Worm (Caenorhabditis elegans): ENCODE results near the gene Y50D4B.2.
A peak's percentile ranks its signal among the peaks of the same experiment; 100 is the strongest.

ce11 chrV:1131880-1132623 is 31.7 kb downstream of the Y50D4B.2 start, which contains the start of gene W07B8.4:
- 0 out of 2 replicates have a peak, but pooled peaks have one; percentile 52 for TF ChIP-seq pha-4 (GFP tag; IDR thresholded peaks at IDR 0.05)
- TF ChIP-seq pha-4 (tag; optimal IDR thresholded peaks at IDR 0.05), result no peak
- no peak for TF ChIP-seq dve-1 (tag; optimal IDR thresholded peaks at IDR 0.05; ENCODE audit: insufficient read depth)
- TF ChIP-seq tag-97 (GFP tag; IDR thresholded peaks at IDR 0.05), result no peak
- TF ChIP-seq arid-1 (GFP tag; conservative IDR thresholded peaks at IDR 0.05), result no peak
- no peak for TF ChIP-seq skn-1 (tag; optimal IDR thresholded peaks at IDR 0.05)
- no peak for TF ChIP-seq zag-1 (tag; optimal IDR thresholded peaks at IDR 0.05)
- no peak; the same call in 1 of the 2 replicates for TF ChIP-seq snpc-1.2 (GFP tag; IDR thresholded peaks at IDR 0.05)
- no peak for TF ChIP-seq nhr-28 (tag; optimal IDR thresholded peaks at IDR 0.05)
- TF ChIP-seq unc-62 (GFP tag; optimal IDR thresholded peaks at IDR 0.05 in 1 of 2), result peak in 1 of 2 experiments; percentile 39
- no peak for TF ChIP-seq unc-62 (tag; optimal IDR thresholded peaks at IDR 0.05)
- TF ChIP-seq php-3 (GFP tag; IDR thresholded peaks at IDR 0.05), result no peak
- no peak for TF ChIP-seq ama-1 (optimal IDR thresholded peaks at IDR 0.05)
- no peak for TF ChIP-seq lsy-2 (tag; optimal IDR thresholded peaks at IDR 0.05)

Data from whole organism, L4 larva.